Fruit fly (Drosophila melanogaster) whole organism, pupa: ENCODE results near the gene CG31675.

ENCODE experiments used
- CG10348 ChIP-seq: fragments of 200-800 bp; sonication (Bioruptor generic); IDR thresholded peaks from 2 replicates; pipeline ENCODE4 v1.3.6; 2022; ENCODE audit warnings: missing biosample characterization, missing genetic modification characterization
- CG12605 ChIP-seq: fragments of 200-800 bp; sonication (Bioruptor generic); IDR thresholded peaks from 2 replicates; pipeline ENCODE4 v1.3.6; 2022; ENCODE audit warnings: missing biosample characterization, missing genetic modification characterization
- CG13204 ChIP-seq: fragments of 200-800 bp; sonication (Bioruptor generic); optimal IDR thresholded peaks from 2 replicates; lab custom pipeline; 2018; ENCODE audit warnings: missing biosample characterization, mild to moderate bottlenecking, missing genetic modification characterization, moderate library complexity
- CG14655 ChIP-seq: fragments of 200-800 bp; sonication (Bioruptor generic); optimal IDR thresholded peaks from 3 replicates; lab custom pipeline; 2017; ENCODE audit warnings: mild to moderate bottlenecking, missing biosample characterization, missing genetic modification reagents, missing genetic modification characterization
- CG15710 ChIP-seq: fragments of 200-800 bp; sonication (Bioruptor generic); optimal IDR thresholded peaks from 2 replicates; lab custom pipeline; 2018; ENCODE audit warnings: missing biosample characterization, mild to moderate bottlenecking, missing genetic modification characterization, moderate library complexity
- CG17806 ChIP-seq: fragments of 200-800 bp; sonication (Bioruptor generic); optimal IDR thresholded peaks from 2 replicates; lab custom pipeline; 2018; ENCODE audit warnings: missing biosample characterization, mild to moderate bottlenecking, missing genetic modification characterization, moderate library complexity
- CG32121 ChIP-seq: fragments of 200-800 bp; sonication (Bioruptor generic); IDR thresholded peaks from 2 replicates; pipeline ENCODE4 v1.3.6; 2022; ENCODE audit warnings: missing biosample characterization, missing genetic modification characterization
- CG34367 ChIP-seq: fragments of 200-800 bp; sonication (Bioruptor generic); optimal IDR thresholded peaks from 2 replicates; lab custom pipeline; 2018; ENCODE audit warnings: missing biosample characterization, mild to moderate bottlenecking, missing genetic modification characterization
- CG4496 ChIP-seq: fragments of 200-800 bp; sonication (Bioruptor generic); IDR thresholded peaks from 3 replicates; pipeline ENCODE4 v1.3.6; 2022; ENCODE audit warnings: missing biosample characterization, missing genetic modification characterization
- CG8159 ChIP-seq: fragments of 200-800 bp; sonication (Bioruptor generic); optimal IDR thresholded peaks from 3 replicates; lab custom pipeline; 2018; ENCODE audit warnings: missing biosample characterization, mild to moderate bottlenecking, missing genetic modification characterization, moderate library complexity
- CG8301 ChIP-seq: fragments of 200-800 bp; sonication (Bioruptor generic); optimal IDR thresholded peaks from 2 replicates; lab custom pipeline; 2018; ENCODE audit warnings: missing biosample characterization, mild to moderate bottlenecking, missing genetic modification characterization
- CG9948 ChIP-seq: fragments of 200-800 bp; sonication (Bioruptor generic); optimal IDR thresholded peaks from 2 replicates; lab custom pipeline; 2018; ENCODE audit warnings: missing biosample characterization, mild to moderate bottlenecking, missing genetic modification characterization, moderate library complexity
- D1 ChIP-seq: fragments of 200-800 bp; sonication (Bioruptor generic); optimal IDR thresholded peaks from 2 replicates; lab custom pipeline; 2018; ENCODE audit warnings: missing biosample characterization, mild to moderate bottlenecking, missing genetic modification characterization, moderate library complexity
- EcR ChIP-seq: fragments of 200-800 bp; sonication (Bioruptor generic); optimal IDR thresholded peaks from 3 replicates; lab custom pipeline; 2019; ENCODE audit warnings: missing biosample characterization, missing genetic modification characterization, mild to moderate bottlenecking, moderate library complexity, missing genetic modification reagents
- Ets98B ChIP-seq: fragments of 200-800 bp; sonication (Bioruptor generic); IDR thresholded peaks from 2 replicates; pipeline ENCODE4 v1.3.6; 2022; ENCODE audit warnings: missing biosample characterization, missing genetic modification characterization
- Pif1A ChIP-seq: fragments of 200-800 bp; sonication (Bioruptor generic); optimal IDR thresholded peaks from 3 replicates; lab custom pipeline; 2016; ENCODE audit warnings: missing biosample characterization, missing genetic modification characterization
- Pif1B ChIP-seq: fragments of 200-800 bp; sonication (Bioruptor generic); optimal IDR thresholded peaks from 3 replicates; lab custom pipeline; 2016; ENCODE audit warnings: missing biosample characterization, missing genetic modification characterization
- Snoo ChIP-seq: fragments of 200-800 bp; sonication (Bioruptor generic); optimal IDR thresholded peaks from 3 replicates; lab custom pipeline; 2017; ENCODE audit warnings: missing biosample characterization, mild to moderate bottlenecking, missing genetic modification characterization, inconsistent platforms
- fd96Ca ChIP-seq: fragments of 200-800 bp; sonication (Bioruptor generic); IDR thresholded peaks from 3 replicates; pipeline ENCODE4 v1.3.6; 2022; ENCODE audit warnings: missing biosample characterization, missing genetic modification characterization
- gl ChIP-seq: fragments of 200-800 bp; sonication (Bioruptor generic); optimal IDR thresholded peaks from 2 replicates; lab custom pipeline; 2018; ENCODE audit warnings: missing biosample characterization, mild to moderate bottlenecking, missing genetic modification characterization
- rn ChIP-seq: fragments of 200-800 bp; sonication (Bioruptor generic); IDR thresholded peaks from 2 replicates; pipeline ENCODE4 v1.3.6; 2022; ENCODE audit warnings: missing biosample characterization, missing genetic modification characterization

CG31675 gene

dm6 chr2L:20822489-20823195 lies 44.9 kb upstream of the CG31675 start, which contains the start of gene CG9331:
CG9331 (plus strand) TSS chr2L:20822828.
- TF ChIP-seq CG8159 (tag; lab: Kevin White, UChicago) (no peak), rn (no peak), gl (tag; lab: Kevin White, UChicago) (no peak), CG13204 (GFP tag; lab: Kevin White, UChicago) (peak; percentile 82), Ets98B (GFP tag; lab: Robert Waterston, UW) (peak; percentile 57), EcR (peak; percentile 70), CG32121 (GFP tag; lab: Robert Waterston, UW) (peak; percentile 75; the same call in 1 of the 2 replicates), CG10348 (GFP tag; lab: Robert Waterston, UW) (no peak), Pif1B (GFP tag; lab: Kevin White, UChicago) (no peak), CG15710 (tag; lab: Kevin White, UChicago) (no peak), CG9948 (tag; lab: Kevin White, UChicago) (no peak), fd96Ca (GFP tag; lab: Robert Waterston, UW) (peak; percentile 36; the same call in 1 of the 3 replicates), CG4496 (GFP tag; lab: Robert Waterston, UW) (peak; percentile 44; the same call in 1 of the 3 replicates)

- no peak for TF ChIP-seq CG34367
- peak; percentile 26 for TF ChIP-seq CG8159 (tag; lab: Kevin White, UChicago)
- TF ChIP-seq gl (tag; lab: Kevin White, UChicago): peak; percentile 60
- no peak for TF ChIP-seq D1
- peak; percentile 69; the same call in 1 of the 2 replicates for TF ChIP-seq Ets98B (GFP tag; lab: Robert Waterston, UW)
- peak; percentile 94 for TF ChIP-seq CG13204 (GFP tag; lab: Kevin White, UChicago)
- TF ChIP-seq EcR: peak; percentile 72
- no peak for TF ChIP-seq CG8301 (tag; lab: Kevin White, UChicago)
- no peak for TF ChIP-seq rn
- 0 out of 2 replicates have a peak, but pooled peaks have one; percentile 15 for TF ChIP-seq CG12605 (GFP tag; lab: Robert Waterston, UW)
- TF ChIP-seq CG14655 (GFP tag; lab: Kevin White, UChicago): peak; percentile 45
- TF ChIP-seq Snoo (tag; lab: Kevin White, UChicago): peak; percentile 28
- peak; percentile 30 for TF ChIP-seq Pif1B (GFP tag; lab: Kevin White, UChicago)
- TF ChIP-seq CG9948 (tag; lab: Kevin White, UChicago): peak; percentile 30
- peak; percentile 8 for TF ChIP-seq Pif1A (GFP tag; lab: Kevin White, UChicago)
- no peak for TF ChIP-seq CG10348 (GFP tag; lab: Robert Waterston, UW)
- TF ChIP-seq CG17806 (tag; lab: Kevin White, UChicago): no peak
- TF ChIP-seq CG32121 (GFP tag; lab: Robert Waterston, UW): peak; percentile 82
- TF ChIP-seq CG4496 (GFP tag; lab: Robert Waterston, UW): 0 out of 3 replicates have a peak, but pooled peaks have one; percentile 65
- TF ChIP-seq CG15710 (tag; lab: Kevin White, UChicago): no peak
- peak; percentile 11; the same call in 2 of the 3 replicates for TF ChIP-seq fd96Ca (GFP tag; lab: Robert Waterston, UW)
These were observed 44.1 kb upstream of the CG31675 start for dm6 chr2L:20823196-20824105.

dm6 chr2L:20824136-20824789 lies 43.3 kb upstream of the CG31675 start:
- TF ChIP-seq CG8301 (tag; lab: Kevin White, UChicago): no peak
- TF ChIP-seq CG32121 (GFP tag; lab: Robert Waterston, UW): peak; percentile 10; the same call in 1 of the 2 replicates

- TF ChIP-seq CG4496 (GFP tag; lab: Robert Waterston, UW) (no peak), EcR (peak; percentile 89), CG32121 (GFP tag; lab: Robert Waterston, UW) (no peak), CG12605 (GFP tag; lab: Robert Waterston, UW) (peak; percentile 57; the same call in 1 of the 2 replicates), CG15710 (tag; lab: Kevin White, UChicago) (no peak), CG8301 (tag; lab: Kevin White, UChicago) (no peak), D1 (no peak), gl (tag; lab: Kevin White, UChicago) (peak; percentile 16), Snoo (tag; lab: Kevin White, UChicago) (no peak), CG13204 (GFP tag; lab: Kevin White, UChicago) (peak; percentile 89)
These were observed 42.3 kb upstream of the CG31675 start for dm6 chr2L:20825265-20825664.

- TF ChIP-seq CG17806 (tag; lab: Kevin White, UChicago): no peak
- no peak for TF ChIP-seq CG15710 (tag; lab: Kevin White, UChicago)
- TF ChIP-seq Ets98B (GFP tag; lab: Robert Waterston, UW): no peak
- TF ChIP-seq CG13204 (GFP tag; lab: Kevin White, UChicago): no peak
- TF ChIP-seq Pif1B (GFP tag; lab: Kevin White, UChicago): no peak
- no peak for TF ChIP-seq CG14655 (GFP tag; lab: Kevin White, UChicago)
- TF ChIP-seq Snoo (tag; lab: Kevin White, UChicago): no peak
- TF ChIP-seq CG32121 (GFP tag; lab: Robert Waterston, UW): no peak
These were observed 41.3 kb upstream of the CG31675 start for dm6 chr2L:20826226-20826625.
